Worm (Caenorhabditis elegans) whole organism, midembryonic: ENCODE measurements around the gene srp-8.

ENCODE experiments used
- T22C8.4 ChIP-seq: fragments of 200-800 bp; sonication (Bioruptor generic); IDR thresholded peaks from 2 replicates; pipeline ENCODE4 v1.3.6; 2022; ENCODE audit warnings: missing genetic modification characterization, missing compliant biosample characterization
- cog-1 ChIP-seq: sonication (generic microtip); optimal IDR thresholded peaks from 2 replicates; lab custom pipeline; 2016; ENCODE audit warnings: missing genetic modification characterization, missing compliant biosample characterization
- flt-1 ChIP-seq: fragments of 200-800 bp; sonication (Bioruptor generic); IDR thresholded peaks from 2 replicates; pipeline ENCODE4 v1.3.6; 2022; ENCODE audit warnings: missing genetic modification characterization, missing compliant biosample characterization
- klf-2 ChIP-seq: fragments of 200-800 bp; sonication (Bioruptor generic); conservative IDR thresholded peaks from 2 replicates; pipeline ENCODE4 v1.3.6; 2022; ENCODE audit warnings: missing genetic modification reagents, missing genetic modification characterization, missing compliant biosample characterization
- med-1 ChIP-seq: sonication (generic microtip); optimal IDR thresholded peaks from 2 replicates; lab custom pipeline; 2017; ENCODE audit warnings: missing genetic modification characterization, mild to moderate bottlenecking, missing compliant biosample characterization, antibody characterized with exemption, missing genetic modification reagents; ENCODE audit not compliant: insufficient read depth
- ref-1 ChIP-seq: fragments of 200-800 bp; sonication (Bioruptor generic); conservative IDR thresholded peaks from 2 replicates; pipeline ENCODE4 v1.3.6; 2022; ENCODE audit warnings: missing genetic modification reagents, missing genetic modification characterization, missing compliant biosample characterization
- tab-1 ChIP-seq: fragments of 200-800 bp; sonication (Bioruptor generic); IDR thresholded peaks from 2 replicates; pipeline ENCODE4 v1.3.6; 2022; ENCODE audit warnings: missing genetic modification characterization, missing compliant biosample characterization
- ztf-23 ChIP-seq: fragments of 200-800 bp; sonication (Bioruptor generic); IDR thresholded peaks from 2 replicates; pipeline ENCODE4 v1.3.6; 2022; ENCODE audit warnings: missing genetic modification reagents, missing genetic modification characterization, missing compliant biosample characterization
- ztf-29 ChIP-seq: fragments of 200-800 bp; sonication (Bioruptor generic); IDR thresholded peaks from 2 replicates; pipeline ENCODE4 v1.3.6; 2022; ENCODE audit warnings: missing genetic modification reagents, missing genetic modification characterization, missing compliant biosample characterization

The srp-8 gene

ce11 chrV:8169150-8169549 lies 14.3 kb upstream of the srp-8 start:
- TF ChIP-seq ztf-23 (GFP tag; lab: Robert Waterston, UW), result no peak

- TF ChIP-seq tab-1 (GFP tag; lab: Robert Waterston, UW) (no peak), ztf-23 (GFP tag; lab: Robert Waterston, UW) (no peak), ref-1 (no peak), T22C8.4 (no peak), med-1 (no peak), cog-1 (tag; lab: Kevin White, UChicago) (no peak), ztf-29 (GFP tag; lab: Robert Waterston, UW) (no peak), klf-2 (no peak)
Measured at ce11 chrV:8170300-8170699, 13.2 kb upstream of the srp-8 start.

- no peak for TF ChIP-seq med-1
- no peak for TF ChIP-seq cog-1 (tag; lab: Kevin White, UChicago)
- TF ChIP-seq tab-1 (GFP tag; lab: Robert Waterston, UW), result no peak
- no peak for TF ChIP-seq ztf-23 (GFP tag; lab: Robert Waterston, UW)
Measured at ce11 chrV:8171688-8172087, 11.8 kb upstream of the srp-8 start.

- TF ChIP-seq flt-1 (GFP tag; lab: Robert Waterston, UW) (no peak), T22C8.4 (no peak), med-1 (no peak), klf-2 (no peak), ztf-23 (GFP tag; lab: Robert Waterston, UW) (no peak), ref-1 (no peak)
Measured at ce11 chrV:8177349-8177748, 6.1 kb upstream of the srp-8 start, which contains the start of gene F20D6.9. Gene F20D6.9, minus strand, starts transcription at chrV:8177449.

- TF ChIP-seq T22C8.4, result no peak
- TF ChIP-seq ztf-29 (GFP tag; lab: Robert Waterston, UW), result no peak
- TF ChIP-seq cog-1 (tag; lab: Kevin White, UChicago), result no peak
- TF ChIP-seq tab-1 (GFP tag; lab: Robert Waterston, UW), result no peak
- TF ChIP-seq klf-2, result no peak
Measured at ce11 chrV:8178279-8178678, 5.2 kb upstream of the srp-8 start.

ce11 chrV:8178914-8179542 lies 4.5 kb upstream of the srp-8 start, which contains the start of gene srp-7:
Gene srp-7, plus strand, starts transcription at chrV:8179126.
- TF ChIP-seq cog-1 (tag; lab: Kevin White, UChicago), result no peak
- TF ChIP-seq ztf-29 (GFP tag; lab: Robert Waterston, UW), result no peak
- no peak for TF ChIP-seq ref-1
- TF ChIP-seq flt-1 (GFP tag; lab: Robert Waterston, UW), result no peak
- TF ChIP-seq med-1, result no peak
- no peak for TF ChIP-seq klf-2
- no peak for TF ChIP-seq tab-1 (GFP tag; lab: Robert Waterston, UW)
- no peak for TF ChIP-seq T22C8.4
- TF ChIP-seq ztf-23 (GFP tag; lab: Robert Waterston, UW), result no peak

ce11 chrV:8185737-8186136 lies 2.3 kb downstream of the srp-8 start, which contains the start of gene F20D6.2:
Gene F20D6.2, plus strand, starts transcription at chrV:8186037.
- TF ChIP-seq ztf-23 (GFP tag; lab: Robert Waterston, UW) (no peak), cog-1 (tag; lab: Kevin White, UChicago) (no peak), ref-1 (no peak), klf-2 (no peak), flt-1 (GFP tag; lab: Robert Waterston, UW) (no peak), T22C8.4 (no peak), tab-1 (GFP tag; lab: Robert Waterston, UW) (no peak), ztf-29 (GFP tag; lab: Robert Waterston, UW) (no peak), med-1 (no peak)

ce11 chrV:8188421-8188820 lies 4.9 kb downstream of the srp-8 start, which contains the start of gene F20D6.15:
Gene F20D6.15, minus strand, starts transcription at chrV:8188467.
- TF ChIP-seq tab-1 (GFP tag; lab: Robert Waterston, UW) (no peak), ztf-29 (GFP tag; lab: Robert Waterston, UW) (no peak), cog-1 (tag; lab: Kevin White, UChicago) (no peak), ztf-23 (GFP tag; lab: Robert Waterston, UW) (no peak), med-1 (no peak), flt-1 (GFP tag; lab: Robert Waterston, UW) (no peak), klf-2 (no peak), T22C8.4 (no peak), ref-1 (no peak)

- TF ChIP-seq klf-2 (no peak), ref-1 (no peak), med-1 (no peak), tab-1 (GFP tag; lab: Robert Waterston, UW) (no peak), flt-1 (GFP tag; lab: Robert Waterston, UW) (no peak), ztf-23 (GFP tag; lab: Robert Waterston, UW) (no peak), T22C8.4 (no peak), ztf-29 (GFP tag; lab: Robert Waterston, UW) (no peak), cog-1 (tag; lab: Kevin White, UChicago) (no peak)
Measured at ce11 chrV:8190016-8190415, 6.5 kb downstream of the srp-8 start, which contains the start of gene F20D6.12. Gene F20D6.12, minus strand, starts transcription at chrV:8190116.

ce11 chrV:8190430-8190829 lies 6.9 kb downstream of the srp-8 start, which contains the start of gene F20D6.1:
Gene F20D6.1, plus strand, starts transcription at chrV:8190730.
- no peak for TF ChIP-seq med-1

ce11 chrV:8195889-8196418 lies 12.5 kb downstream of the srp-8 start, which contains the start of gene F20D6.10:
Gene F20D6.10, minus strand, starts transcription at chrV:8195939.
- TF ChIP-seq ref-1 (no peak), med-1 (no peak), flt-1 (GFP tag; lab: Robert Waterston, UW) (no peak), tab-1 (GFP tag; lab: Robert Waterston, UW) (no peak), cog-1 (tag; lab: Kevin White, UChicago) (no peak), T22C8.4 (no peak), ztf-29 (GFP tag; lab: Robert Waterston, UW) (no peak), klf-2 (no peak), ztf-23 (GFP tag; lab: Robert Waterston, UW) (no peak)
